Fruit fly (Drosophila melanogaster) whole organism, embryonic: Measurements from ENCODE around the gene sunz.

ENCODE experiments used
- BEAF-32 ChIP-seq: fragments of 200-800 bp; sonication (Bioruptor generic); optimal IDR thresholded peaks from 3 replicates; lab custom pipeline; 2017; ENCODE audit warnings: missing biosample characterization, missing genetic modification characterization, mild to moderate bottlenecking, moderate library complexity, missing genetic modification reagents
- Bgb ChIP-seq: fragments of 200-800 bp; sonication (Bioruptor generic); IDR thresholded peaks from 2 replicates; pipeline ENCODE4 v1.3.6; 2022; ENCODE audit warnings: missing biosample characterization, missing genetic modification characterization; ENCODE audit not compliant: partially characterized antibody
- CG1024 ChIP-seq: fragments of 200-800 bp; sonication (Bioruptor generic); IDR thresholded peaks from 2 replicates; pipeline ENCODE4 v1.3.6; 2022; ENCODE audit warnings: missing biosample characterization, missing genetic modification characterization
- CG10366 ChIP-seq: fragments of 200-800 bp; sonication (Bioruptor generic); IDR thresholded peaks from 2 replicates; pipeline ENCODE4 v1.3.6; 2022; ENCODE audit warnings: missing biosample characterization, missing genetic modification characterization
- CG10565 ChIP-seq: fragments of 200-800 bp; sonication (Bioruptor generic); optimal IDR thresholded peaks from 3 replicates; lab custom pipeline; 2016; ENCODE audit warnings: missing biosample characterization, mild to moderate bottlenecking, missing genetic modification characterization
- CG11085 ChIP-seq: fragments of 200-800 bp; sonication (Bioruptor generic); IDR thresholded peaks from 2 replicates; pipeline ENCODE4 v1.3.6; 2022; ENCODE audit warnings: missing biosample characterization, missing genetic modification characterization
- CG15696 ChIP-seq: fragments of 200-800 bp; sonication (Bioruptor generic); optimal IDR thresholded peaks from 2 replicates; lab custom pipeline; 2019; ENCODE audit warnings: missing biosample characterization, mild to moderate bottlenecking, missing genetic modification characterization, moderate library complexity
- CG17186 ChIP-seq: fragments of 200-800 bp; sonication (Bioruptor generic); optimal IDR thresholded peaks from 3 replicates; lab custom pipeline; 2017; ENCODE audit warnings: missing biosample characterization, missing genetic modification reagents, missing genetic modification characterization
- CG1832 ChIP-seq: fragments of 200-800 bp; sonication (Bioruptor generic); optimal IDR thresholded peaks from 2 replicates; lab custom pipeline; 2017; ENCODE audit warnings: missing biosample characterization, mild to moderate bottlenecking, missing genetic modification characterization, inconsistent platforms
- CG34422 ChIP-seq: fragments of 200-800 bp; sonication (Bioruptor generic); IDR thresholded peaks from 3 replicates; pipeline ENCODE4 v1.3.6; 2022; ENCODE audit warnings: missing biosample characterization, missing genetic modification characterization
- CG9437 ChIP-seq: fragments of 200-800 bp; sonication (Bioruptor generic); optimal IDR thresholded peaks from 2 replicates; lab custom pipeline; 2018; ENCODE audit warnings: missing biosample characterization, mild to moderate bottlenecking, missing genetic modification characterization
- CoRest ChIP-seq: fragments of 200-800 bp; sonication (Bioruptor generic); optimal IDR thresholded peaks from 3 replicates; lab custom pipeline; 2018; ENCODE audit warnings: missing biosample characterization, mild to moderate bottlenecking, missing genetic modification characterization, moderate library complexity
- D19B ChIP-seq: fragments of 200-800 bp; sonication (Bioruptor generic); optimal IDR thresholded peaks from 2 replicates; lab custom pipeline; 2017; ENCODE audit warnings: missing biosample characterization, mild to moderate bottlenecking, missing genetic modification characterization
- Dek ChIP-seq: fragments of 200-800 bp; sonication (Bioruptor generic); optimal IDR thresholded peaks from 3 replicates; lab custom pipeline; 2019; ENCODE audit warnings: missing biosample characterization, mild to moderate bottlenecking, missing genetic modification characterization, moderate library complexity
- Dll ChIP-seq: fragments of 200-800 bp; sonication (Bioruptor generic); IDR thresholded peaks from 4 replicates; pipeline ENCODE4 v1.3.6; 2022; ENCODE audit warnings: missing biosample characterization, missing genetic modification characterization; ENCODE audit not compliant: partially characterized antibody
- Doc3 ChIP-seq: fragments of 200-800 bp; sonication (Bioruptor generic); IDR thresholded peaks from 3 replicates; pipeline ENCODE4 v1.3.6; 2022; ENCODE audit warnings: missing biosample characterization, missing genetic modification characterization; ENCODE audit not compliant: partially characterized antibody
- Dp ChIP-seq: fragments of 200-800 bp; sonication (Bioruptor generic); optimal IDR thresholded peaks from 2 replicates; lab custom pipeline; 2018; ENCODE audit warnings: missing biosample characterization, mild to moderate bottlenecking, missing genetic modification characterization, moderate library complexity
- Dref ChIP-seq: fragments of 200-800 bp; sonication (Bioruptor generic); IDR thresholded peaks from 2 replicates; pipeline ENCODE4 v1.3.6; 2022; ENCODE audit warnings: missing biosample characterization, missing genetic modification characterization
- E2f2 ChIP-seq: fragments of 200-800 bp; sonication (Bioruptor generic); IDR thresholded peaks from 2 replicates; pipeline ENCODE4 v1.3.6; 2022; ENCODE audit warnings: missing biosample characterization, missing genetic modification characterization
- Ets65A ChIP-seq: fragments of 200-800 bp; sonication (Bioruptor generic); peaks from one replicate; lab custom pipeline; 2016; ENCODE audit warnings: missing biosample characterization, missing genetic modification characterization
- Fer1 ChIP-seq: fragments of 200-800 bp; sonication (Bioruptor generic); optimal IDR thresholded peaks from 2 replicates; lab custom pipeline; 2017; ENCODE audit warnings: missing biosample characterization, mild to moderate bottlenecking, missing genetic modification characterization
- GATAe ChIP-seq: fragments of 200-800 bp; sonication (Bioruptor generic); conservative IDR thresholded peaks from 2 replicates; pipeline ENCODE4 v1.3.6; 2022; ENCODE audit warnings: missing biosample characterization, missing genetic modification characterization
- HmgD ChIP-seq: fragments of 200-800 bp; sonication (Bioruptor generic); optimal IDR thresholded peaks from 3 replicates; lab custom pipeline; 2016; ENCODE audit warnings: missing biosample characterization, missing genetic modification characterization
- Med ChIP-seq: fragments of 200-800 bp; sonication (Bioruptor generic); peaks from one replicate; lab custom pipeline; 2016; ENCODE audit warnings: missing biosample characterization, missing genetic modification characterization, mild to moderate bottlenecking, inconsistent platforms, moderate library complexity
- Sin3A ChIP-seq: fragments of >200 bp; optimal IDR thresholded peaks from 2 replicates; lab custom pipeline; 2018
- Xrp1 ChIP-seq: fragments of 200-800 bp; sonication (Bioruptor generic); IDR thresholded peaks from 2 replicates; pipeline ENCODE4 v1.3.6; 2022; ENCODE audit warnings: missing biosample characterization, missing genetic modification characterization
- YL-1 ChIP-seq: fragments of 200-800 bp; sonication (Bioruptor generic); optimal IDR thresholded peaks from 3 replicates; lab custom pipeline; 2017; ENCODE audit warnings: missing biosample characterization, mild to moderate bottlenecking, missing genetic modification characterization
- amos ChIP-seq: fragments of 200-800 bp; sonication (Bioruptor generic); IDR thresholded peaks from 2 replicates; pipeline ENCODE4 v1.3.6; 2022; ENCODE audit warnings: missing biosample characterization, missing genetic modification characterization; ENCODE audit not compliant: partially characterized antibody
- ara ChIP-seq: fragments of 200-800 bp; sonication (Bioruptor generic); IDR thresholded peaks from 2 replicates; pipeline ENCODE4 v1.3.6; 2022; ENCODE audit warnings: missing biosample characterization, missing genetic modification characterization
- cg ChIP-seq: fragments of 200-800 bp; sonication (Bioruptor generic); optimal IDR thresholded peaks from 3 replicates; lab custom pipeline; 2019; ENCODE audit warnings: missing biosample characterization, mild to moderate bottlenecking, missing genetic modification characterization, moderate library complexity
- crol ChIP-seq: fragments of 200-800 bp; sonication (Bioruptor generic); IDR thresholded peaks from 2 replicates; pipeline ENCODE4 v1.3.6; 2022; ENCODE audit warnings: missing biosample characterization, missing genetic modification characterization
- dm ChIP-seq: fragments of 200-800 bp; sonication (Bioruptor generic); optimal IDR thresholded peaks from 3 replicates; lab custom pipeline; 2016; ENCODE audit warnings: missing biosample characterization, missing genetic modification characterization
- exex ChIP-seq: fragments of 200-800 bp; sonication (Bioruptor generic); optimal IDR thresholded peaks from 4 replicates; lab custom pipeline; 2018; ENCODE audit warnings: missing biosample characterization, mild to moderate bottlenecking, missing genetic modification characterization, moderate library complexity
- grn ChIP-seq: fragments of 200-800 bp; sonication (Bioruptor generic); optimal IDR thresholded peaks from 3 replicates; lab custom pipeline; 2017; ENCODE audit warnings: missing biosample characterization, missing genetic modification characterization
- her ChIP-seq: fragments of 200-800 bp; sonication (Bioruptor generic); optimal IDR thresholded peaks from 2 replicates; lab custom pipeline; 2016; ENCODE audit warnings: missing biosample characterization, missing genetic modification characterization
- knrl ChIP-seq: fragments of 200-800 bp; sonication (Bioruptor generic); IDR thresholded peaks from 3 replicates; pipeline ENCODE4 v1.3.6; 2022; ENCODE audit warnings: missing biosample characterization, missing genetic modification characterization; ENCODE audit not compliant: partially characterized antibody
- mld ChIP-seq: fragments of 200-800 bp; sonication (Bioruptor generic); IDR thresholded peaks from 3 replicates; pipeline ENCODE4 v1.3.6; 2022; ENCODE audit warnings: missing biosample characterization, missing genetic modification characterization; ENCODE audit not compliant: partially characterized antibody
- nerfin-2 ChIP-seq: fragments of 200-800 bp; sonication (Bioruptor generic); IDR thresholded peaks from 2 replicates; pipeline ENCODE4 v1.3.6; 2022; ENCODE audit warnings: missing biosample characterization, missing genetic modification characterization; ENCODE audit not compliant: partially characterized antibody
- peb ChIP-seq: fragments of 200-800 bp; sonication (Bioruptor generic); IDR thresholded peaks from 2 replicates; pipeline ENCODE4 v1.3.6; 2022; ENCODE audit warnings: missing biosample characterization, missing genetic modification characterization
- pho ChIP-seq: fragments of 200-800 bp; sonication (Bioruptor generic); optimal IDR thresholded peaks from 2 replicates; lab custom pipeline; 2016; ENCODE audit warnings: missing biosample characterization, missing genetic modification characterization
- pnt ChIP-seq: fragments of 200-800 bp; sonication (Bioruptor generic); optimal IDR thresholded peaks from 3 replicates; lab custom pipeline; 2016; ENCODE audit warnings: missing biosample characterization, missing genetic modification characterization
- prd ChIP-seq, 3 experiments: fragments of >200 bp in 2 of 3; fragments of 200-800 bp in 1 of 3; sonication (Bioruptor generic) in 1 of 3; optimal IDR thresholded peaks in 2 of 3; IDR thresholded peaks in 1 of 3; 2 replicates in 2 of 3; 3 replicates in 1 of 3; pipeline versions ENCODE4 v1.3.6 to Lab custom; 2017 to 2022; ENCODE audit warnings: missing biosample characterization in 1 of 3, missing genetic modification characterization in 1 of 3
- pros ChIP-seq: fragments of 200-800 bp; sonication (Bioruptor generic); optimal IDR thresholded peaks from 3 replicates; lab custom pipeline; 2019; ENCODE audit warnings: missing biosample characterization, mild to moderate bottlenecking, missing genetic modification characterization, moderate library complexity
- repo ChIP-seq: fragments of 200-800 bp; sonication (Bioruptor generic); optimal IDR thresholded peaks from 2 replicates; lab custom pipeline; 2016; ENCODE audit warnings: missing biosample characterization, missing genetic modification characterization
- row ChIP-seq: fragments of 200-800 bp; sonication (Bioruptor generic); IDR thresholded peaks from 3 replicates; pipeline ENCODE4 v1.3.6; 2022; ENCODE audit warnings: missing biosample characterization, missing genetic modification characterization
- tx ChIP-seq: fragments of 200-800 bp; sonication (Bioruptor generic); optimal IDR thresholded peaks from 2 replicates; lab custom pipeline; 2016; ENCODE audit warnings: missing biosample characterization, missing genetic modification characterization
- unpg ChIP-seq: fragments of 200-800 bp; sonication (Bioruptor generic); optimal IDR thresholded peaks from 3 replicates; lab custom pipeline; 2018; ENCODE audit warnings: missing biosample characterization, mild to moderate bottlenecking, missing genetic modification characterization, moderate library complexity
- usp ChIP-seq: fragments of >200 bp; optimal IDR thresholded peaks from 2 replicates; lab custom pipeline; 2017; ENCODE audit warnings: missing biosample characterization, missing genetic modification characterization
- vvl ChIP-seq: fragments of 200-800 bp; sonication (Bioruptor generic); IDR thresholded peaks from 2 replicates; pipeline ENCODE4 v1.3.6; 2022; ENCODE audit warnings: missing biosample characterization, missing genetic modification characterization

sunz gene

dm6 chr3R:6644334-6644733, 14.4 kb downstream of the sunz start, which contains the start of gene Ass:
TSS of gene Ass (minus strand) at chr3R:6644434.
- no peak for TF ChIP-seq ara
- TF ChIP-seq repo (GFP tag; lab: Kevin White, UChicago), result no peak
- TF ChIP-seq CoRest (tag; lab: Kevin White, UChicago), result no peak
- peak; percentile 85 for TF ChIP-seq D19B (GFP tag; lab: Kevin White, UChicago)
- no peak for TF ChIP-seq CG1024 (GFP tag; lab: Robert Waterston, UW)
- no peak for TF ChIP-seq HmgD (GFP tag; lab: Kevin White, UChicago)
- TF ChIP-seq Doc3, result no peak
- TF ChIP-seq Bgb (GFP tag; lab: Robert Waterston, UW), result no peak
- no peak for TF ChIP-seq CG1832 (GFP tag; lab: Kevin White, UChicago)
- peak; percentile 49 for TF ChIP-seq GATAe (GFP tag; lab: Robert Waterston, UW)
- no peak for TF ChIP-seq CG10366 (GFP tag; lab: Robert Waterston, UW)
- TF ChIP-seq amos, result no peak
- peak; percentile 13 for TF ChIP-seq exex (tag; lab: Kevin White, UChicago)
- no peak for TF ChIP-seq cg (GFP tag; lab: Kevin White, UChicago)
- peak; percentile 23 for TF ChIP-seq grn (GFP tag; lab: Kevin White, UChicago)
- no peak for TF ChIP-seq tx (GFP tag; lab: Kevin White, UChicago)
- TF ChIP-seq peb (GFP tag; lab: Robert Waterston, UW), result no peak
- peak; percentile 11 for TF ChIP-seq Ets65A (GFP tag; lab: Kevin White, UChicago)

dm6 chr3R:6646740-6647139, 16.8 kb downstream of the sunz start, which contains the start of gene Taf1:
TSS of gene Taf1 (plus strand) at chr3R:6646889.
- TF ChIP-seq BEAF-32, result peak; percentile 47
- TF ChIP-seq YL-1 (GFP tag; lab: Kevin White, UChicago), result peak; percentile 66
- TF ChIP-seq nerfin-2 (GFP tag; lab: Robert Waterston, UW), result no peak
- peak; percentile 10 for TF ChIP-seq pho (GFP tag; lab: Kevin White, UChicago)
- TF ChIP-seq pnt, result no peak
- TF ChIP-seq CG9437, result no peak
- peak; percentile 40; the same call in 1 of the 2 replicates for TF ChIP-seq Dref (GFP tag; lab: Robert Waterston, UW)
- TF ChIP-seq Dek (tag; lab: Kevin White, UChicago), result peak; percentile 24
- no peak for TF ChIP-seq Fer1
- peak; percentile 82 for TF ChIP-seq CG17186 (GFP tag; lab: Kevin White, UChicago)
- TF ChIP-seq CG15696 (tag; lab: Kevin White, UChicago), result no peak
- no peak for TF ChIP-seq her (GFP tag; lab: Kevin White, UChicago)
- TF ChIP-seq Sin3A, result peak; percentile 66
- TF ChIP-seq vvl, result peak; percentile 24; the same call in 1 of the 2 replicates
- 0 out of 2 replicates have a peak, but pooled peaks have one; percentile 21 for TF ChIP-seq E2f2 (GFP tag; lab: Robert Waterston, UW)
- peak; percentile 49; the same call in 2 of the 4 replicates for TF ChIP-seq Dll (GFP tag; lab: Robert Waterston, UW)
- TF ChIP-seq Dp, result peak; percentile 41
- TF ChIP-seq usp (GFP tag; lab: Kevin White, UChicago), result no peak
- TF ChIP-seq CG10565, result no peak
- TF ChIP-seq Bgb (GFP tag; lab: Robert Waterston, UW), result peak; percentile 55
- no peak for TF ChIP-seq Xrp1 (GFP tag; lab: Robert Waterston, UW)
- TF ChIP-seq prd (optimal IDR thresholded peaks at IDR 0.05; lab: Kevin White, UChicago), result no peak
- TF ChIP-seq prd (GFP tag; IDR thresholded peaks at IDR 0.05; lab: Robert Waterston, UW), result peak; percentile 50; the same call in 2 of the 3 replicates
- TF ChIP-seq Med, result peak; percentile 79
- TF ChIP-seq row (GFP tag; lab: Robert Waterston, UW), result peak; percentile 56
- TF ChIP-seq mld, result 0 out of 3 replicates have a peak, but pooled peaks have one; percentile 13
- TF ChIP-seq CG34422, result peak; percentile 92
- TF ChIP-seq crol (GFP tag; lab: Robert Waterston, UW), result peak; percentile 98
- TF ChIP-seq pros, result no peak
- TF ChIP-seq CG11085 (GFP tag; lab: Robert Waterston, UW), result no peak
- TF ChIP-seq unpg (GFP tag; lab: Kevin White, UChicago), result no peak
- TF ChIP-seq knrl (GFP tag; lab: Robert Waterston, UW), result peak; percentile 30; the same call in 1 of the 3 replicates
- peak; percentile 25 for TF ChIP-seq dm
